Worm (Caenorhabditis elegans) whole organism, L3 larva: Measurements from ENCODE around the gene pde-2.
A peak's percentile ranks its signal among the peaks of the same experiment; 100 is the strongest.

ENCODE experiments used
- R02D3.7 ChIP-seq: fragments of 150-350 bp; optimal IDR thresholded peaks from 2 replicates; lab custom pipeline; 2014; ENCODE audit warnings: missing biosample characterization, missing genetic modification characterization
- aly-2 ChIP-seq: fragments of 150-350 bp; optimal IDR thresholded peaks from 2 replicates; lab custom pipeline; 2014; ENCODE audit warnings: missing biosample characterization, missing genetic modification characterization
- ama-1 ChIP-seq: fragments of 150-350 bp; optimal IDR thresholded peaks from 2 replicates; lab custom pipeline; 2018
- ceh-16 ChIP-seq: sonication (generic microtip); optimal IDR thresholded peaks from 2 replicates; lab custom pipeline; 2017; ENCODE audit warnings: missing biosample characterization, missing genetic modification characterization
- ceh-28 ChIP-seq: fragments of 150-350 bp; optimal IDR thresholded peaks from 2 replicates; lab custom pipeline; 2014; ENCODE audit warnings: missing biosample characterization, missing genetic modification reagents, missing genetic modification characterization
- ceh-9 ChIP-seq: sonication (generic microtip); optimal IDR thresholded peaks from 2 replicates; lab custom pipeline; 2018; ENCODE audit warnings: missing biosample characterization, missing genetic modification characterization
- egl-27 ChIP-seq: sonication (generic microtip); optimal IDR thresholded peaks from 4 replicates; lab custom pipeline; 2017; ENCODE audit warnings: missing biosample characterization, missing genetic modification reagents, missing genetic modification characterization
- egl-5 ChIP-seq: fragments of 150-350 bp; optimal IDR thresholded peaks from 2 replicates; lab custom pipeline; 2017; ENCODE audit warnings: missing biosample characterization, missing genetic modification reagents, missing genetic modification characterization, inconsistent platforms
- elt-2 ChIP-seq: sonication (generic microtip); optimal IDR thresholded peaks from 2 replicates; lab custom pipeline; 2016; ENCODE audit warnings: missing genetic modification reagents, mild to moderate bottlenecking, missing genetic modification characterization, missing compliant biosample characterization
- elt-3 ChIP-seq, 3 experiments: fragments of 150-350 bp in 1 of 3; sonication (generic microtip) in 2 of 3; optimal IDR thresholded peaks; 2 replicates in 2 of 3; 4 replicates in 1 of 3; lab custom pipeline; 2014 to 2017; ENCODE audit warnings: missing biosample characterization in 3 of 3, missing genetic modification characterization in 3 of 3
- eor-1 ChIP-seq, 2 experiments: fragments of 150-350 bp; optimal IDR thresholded peaks; 2 replicates each; lab custom pipeline; 2014 to 2018; ENCODE audit warnings: missing biosample characterization in 2 of 2, missing genetic modification characterization in 2 of 2
- fkh-10 ChIP-seq: sonication (generic microtip); optimal IDR thresholded peaks from 2 replicates; lab custom pipeline; 2017; ENCODE audit warnings: missing biosample characterization, missing genetic modification reagents, missing genetic modification characterization
- fkh-2 ChIP-seq: fragments of 150-350 bp; optimal IDR thresholded peaks from 2 replicates; lab custom pipeline; 2014; ENCODE audit warnings: missing biosample characterization, missing genetic modification reagents, missing genetic modification characterization
- fos-1 ChIP-seq: fragments of 150-350 bp; optimal IDR thresholded peaks from 2 replicates; lab custom pipeline; 2014; ENCODE audit warnings: missing biosample characterization, missing genetic modification characterization
- hmg-11 ChIP-seq: sonication (generic microtip); optimal IDR thresholded peaks from 2 replicates; lab custom pipeline; 2016; ENCODE audit warnings: missing genetic modification characterization, missing compliant biosample characterization
- jun-1 ChIP-seq: fragments of 150-350 bp; optimal IDR thresholded peaks from 2 replicates; lab custom pipeline; 2014; ENCODE audit warnings: missing biosample characterization, missing genetic modification reagents, missing genetic modification characterization
- lin-15B ChIP-seq: fragments of 150-350 bp; optimal IDR thresholded peaks from 2 replicates; lab custom pipeline; 2014; ENCODE audit warnings: missing biosample characterization, missing genetic modification characterization
- lin-39 ChIP-seq: fragments of 150-350 bp; optimal IDR thresholded peaks from 2 replicates; lab custom pipeline; 2018; ENCODE audit warnings: missing biosample characterization, missing genetic modification reagents, missing genetic modification characterization
- lsy-12 ChIP-seq: sonication (generic microtip); optimal IDR thresholded peaks from 2 replicates; lab custom pipeline; 2016; ENCODE audit warnings: mild to moderate bottlenecking, missing genetic modification characterization, missing compliant biosample characterization
- mdl-1 ChIP-seq: fragments of 150-350 bp; optimal IDR thresholded peaks from 2 replicates; lab custom pipeline; 2014; ENCODE audit warnings: missing biosample characterization, missing genetic modification characterization
- nfya-1 ChIP-seq: sonication (generic microtip); optimal IDR thresholded peaks from 2 replicates; lab custom pipeline; 2017; ENCODE audit warnings: missing genetic modification characterization, mild to moderate bottlenecking, missing compliant biosample characterization, antibody characterized with exemption, moderate library complexity; ENCODE audit not compliant: insufficient read depth
- nhr-11 ChIP-seq: fragments of 150-350 bp; optimal IDR thresholded peaks from 2 replicates; lab custom pipeline; 2014; ENCODE audit warnings: missing biosample characterization, missing genetic modification characterization
- nhr-12 ChIP-seq: fragments of 150-350 bp; optimal IDR thresholded peaks from 2 replicates; lab custom pipeline; 2014; ENCODE audit warnings: missing biosample characterization, missing genetic modification characterization
- nhr-23 ChIP-seq: fragments of 150-350 bp; optimal IDR thresholded peaks from 2 replicates; lab custom pipeline; 2014; ENCODE audit warnings: missing biosample characterization, missing genetic modification reagents, missing genetic modification characterization
- nhr-237 ChIP-seq: fragments of 150-350 bp; optimal IDR thresholded peaks from 2 replicates; lab custom pipeline; 2014; ENCODE audit warnings: missing biosample characterization, missing genetic modification characterization
- nhr-25 ChIP-seq: sonication (generic microtip); optimal IDR thresholded peaks from 2 replicates; lab custom pipeline; 2017; ENCODE audit warnings: missing biosample characterization, missing genetic modification characterization
- nhr-28 ChIP-seq: fragments of 150-350 bp; optimal IDR thresholded peaks from 2 replicates; lab custom pipeline; 2014; ENCODE audit warnings: missing biosample characterization, missing genetic modification characterization
- nhr-43 ChIP-seq: sonication (generic microtip); optimal IDR thresholded peaks from 2 replicates; lab custom pipeline; 2016; ENCODE audit warnings: mild to moderate bottlenecking, missing genetic modification characterization, missing compliant biosample characterization; ENCODE audit not compliant: poor library complexity, severe bottlenecking
- nhr-67 ChIP-seq: fragments of 150-350 bp; optimal IDR thresholded peaks from 2 replicates; lab custom pipeline; 2014; ENCODE audit warnings: missing biosample characterization, missing genetic modification characterization
- nhr-76 ChIP-seq: fragments of 150-350 bp; sonication (generic microtip); optimal IDR thresholded peaks from 5 replicates; lab custom pipeline; 2014; ENCODE audit warnings: missing biosample characterization, missing genetic modification characterization
- nhr-77 ChIP-seq: fragments of 150-350 bp; optimal IDR thresholded peaks from 2 replicates; lab custom pipeline; 2014; ENCODE audit warnings: missing biosample characterization, missing genetic modification characterization
- pha-4 ChIP-seq: fragments of 150-350 bp; optimal IDR thresholded peaks from 2 replicates; lab custom pipeline; 2014; ENCODE audit warnings: missing biosample characterization, missing genetic modification reagents, missing genetic modification characterization
- pqm-1 ChIP-seq: fragments of 150-350 bp; optimal IDR thresholded peaks from 2 replicates; lab custom pipeline; 2017; ENCODE audit warnings: missing biosample characterization, missing genetic modification characterization, inconsistent platforms
- sea-2 ChIP-seq: fragments of 150-350 bp; sonication (generic microtip); optimal IDR thresholded peaks from 4 replicates; lab custom pipeline; 2014; ENCODE audit warnings: missing biosample characterization, missing genetic modification reagents, missing genetic modification characterization
- skn-1 ChIP-seq: fragments of 150-350 bp; optimal IDR thresholded peaks from 2 replicates; lab custom pipeline; 2014; ENCODE audit warnings: missing biosample characterization, missing genetic modification characterization
- snpc-4 ChIP-seq: fragments of 150-350 bp; optimal IDR thresholded peaks from 2 replicates; lab custom pipeline; 2014; ENCODE audit warnings: missing biosample characterization, missing genetic modification characterization
- tbx-2 ChIP-seq: sonication (generic microtip); optimal IDR thresholded peaks from 2 replicates; lab custom pipeline; 2016; ENCODE audit warnings: mild to moderate bottlenecking, missing genetic modification characterization, missing compliant biosample characterization
- zag-1 ChIP-seq: fragments of 150-350 bp; optimal IDR thresholded peaks from 2 replicates; lab custom pipeline; 2014; ENCODE audit warnings: missing biosample characterization, missing genetic modification characterization
- ztf-11 ChIP-seq: fragments of 150-350 bp; optimal IDR thresholded peaks from 2 replicates; lab custom pipeline; 2014; ENCODE audit warnings: missing biosample characterization, missing genetic modification characterization
- ztf-4 ChIP-seq: fragments of 150-350 bp; optimal IDR thresholded peaks from 2 replicates; lab custom pipeline; 2014; ENCODE audit warnings: missing biosample characterization, missing genetic modification characterization

pde-2 gene

ce11 chrIII:8981847-8982479 is at the start of gene pde-2:
Gene pde-2, minus strand, starts transcription at chrIII:8981897.
- TF ChIP-seq R02D3.7 (tag; lab: Kevin White, UChicago) (no peak), zag-1 (no peak), nfya-1 (tag; lab: Kevin White, UChicago) (peak; percentile 79), hmg-11 (tag; lab: Kevin White, UChicago) (peak; percentile 70), ceh-28 (peak; percentile 7), nhr-23 (tag; lab: Kevin White, UChicago) (peak; percentile 25), egl-5 (peak; percentile 18), nhr-43 (tag; lab: Kevin White, UChicago) (peak; percentile 46), lsy-12 (tag; lab: Kevin White, UChicago) (peak; percentile 15), nhr-25 (tag; lab: Kevin White, UChicago) (peak; percentile 38), tbx-2 (peak; percentile 34), ama-1 (lab: Kevin White, UChicago) (peak; percentile 67), fkh-10 (GFP tag; lab: Kevin White, UChicago) (peak; percentile 78), snpc-4 (tag; lab: Kevin White, UChicago) (peak; percentile 23), aly-2 (tag; lab: Kevin White, UChicago) (no peak), lin-15B (peak; percentile 31), sea-2 (GFP tag; lab: Kevin White, UChicago) (no peak), pha-4 (tag; lab: Kevin White, UChicago) (peak; percentile 61)

ce11 chrIII:9030818-9031217 is 49.1 kb upstream of the pde-2 start:
- TF ChIP-seq elt-2 (peak; percentile 60), nhr-77 (tag; lab: Kevin White, UChicago) (no peak), egl-5 (no peak), tbx-2 (no peak), pqm-1 (tag; lab: Kevin White, UChicago) (peak; percentile 11)
- TF ChIP-seq, all 47 proteins: peak for 2

- TF ChIP-seq nhr-28 (tag; lab: Kevin White, UChicago) (no peak), nhr-23 (tag; lab: Kevin White, UChicago) (no peak), pqm-1 (tag; lab: Kevin White, UChicago) (no peak), ceh-28 (no peak), hmg-11 (tag; lab: Kevin White, UChicago) (no peak), nhr-25 (tag; lab: Kevin White, UChicago) (no peak), lin-15B (no peak), fkh-10 (GFP tag; lab: Kevin White, UChicago) (no peak), egl-5 (no peak), zag-1 (no peak), nhr-67 (tag; lab: Kevin White, UChicago) (no peak), elt-2 (no peak), sea-2 (GFP tag; lab: Kevin White, UChicago) (no peak), egl-27 (no peak)
Measured at ce11 chrIII:9026951-9027350, 45.3 kb upstream of the pde-2 start, which contains the start of gene F59B2.13. Gene F59B2.13, minus strand, starts transcription at chrIII:9027051.

- TF ChIP-seq ceh-28 (no peak), nhr-12 (tag; lab: Kevin White, UChicago) (no peak), pha-4 (tag; lab: Kevin White, UChicago) (no peak), tbx-2 (no peak), nhr-25 (tag; lab: Kevin White, UChicago) (no peak), lsy-12 (tag; lab: Kevin White, UChicago) (no peak), zag-1 (no peak), jun-1 (tag; lab: Kevin White, UChicago) (no peak), pqm-1 (tag; lab: Kevin White, UChicago) (no peak), nhr-11 (tag; lab: Kevin White, UChicago) (no peak), egl-27 (no peak), elt-3 (tag; optimal IDR thresholded peaks at IDR 0.05; lab: Kevin White, UChicago) (no peak), ztf-11 (tag; lab: Kevin White, UChicago) (no peak), nhr-237 (tag; lab: Kevin White, UChicago) (no peak), nhr-23 (tag; lab: Kevin White, UChicago) (no peak), nhr-76 (tag; lab: Kevin White, UChicago) (no peak), nhr-28 (tag; lab: Kevin White, UChicago) (no peak), skn-1 (tag; lab: Kevin White, UChicago) (no peak)
Measured at ce11 chrIII:9023601-9024000, 41.9 kb upstream of the pde-2 start.

- TF ChIP-seq jun-1 (tag; lab: Kevin White, UChicago), result no peak
- TF ChIP-seq fos-1 (tag; lab: Kevin White, UChicago), result no peak
- TF ChIP-seq nhr-43 (tag; lab: Kevin White, UChicago), result no peak
- no peak for TF ChIP-seq egl-27
- TF ChIP-seq pqm-1 (tag; lab: Kevin White, UChicago), result no peak
- no peak for TF ChIP-seq lin-15B
- TF ChIP-seq ztf-4 (tag; lab: Kevin White, UChicago), result no peak
- TF ChIP-seq eor-1 (tag; optimal IDR thresholded peaks at IDR 0.05; lab: Kevin White, UChicago), result no peak
- TF ChIP-seq nhr-25 (tag; lab: Kevin White, UChicago), result no peak
- no peak for TF ChIP-seq ama-1 (lab: Kevin White, UChicago)
- no peak for TF ChIP-seq mdl-1 (tag; lab: Kevin White, UChicago)
- no peak for TF ChIP-seq sea-2 (GFP tag; lab: Kevin White, UChicago)
- no peak for TF ChIP-seq hmg-11 (tag; lab: Kevin White, UChicago)
- TF ChIP-seq tbx-2, result no peak
- no peak for TF ChIP-seq ceh-16 (tag; lab: Kevin White, UChicago)
- no peak for TF ChIP-seq lin-39 (tag; lab: Kevin White, UChicago)
- no peak for TF ChIP-seq ceh-9 (tag; lab: Kevin White, UChicago)
- TF ChIP-seq fkh-2 (tag; lab: Kevin White, UChicago), result no peak
- TF ChIP-seq nhr-76 (tag; lab: Kevin White, UChicago), result no peak
- no peak for TF ChIP-seq nhr-28 (tag; lab: Kevin White, UChicago)
Measured at ce11 chrIII:9022535-9022934, 40.8 kb upstream of the pde-2 start, which contains the start of gene F59B2.14. Gene F59B2.14, minus strand, starts transcription at chrIII:9022635.
